Fruit fly (Drosophila melanogaster): ENCODE data around the gene ATPsynbetaL.
A peak's percentile ranks its signal among the peaks of the same experiment; 100 is the strongest.

ATPsynbetaL gene

DNA sequence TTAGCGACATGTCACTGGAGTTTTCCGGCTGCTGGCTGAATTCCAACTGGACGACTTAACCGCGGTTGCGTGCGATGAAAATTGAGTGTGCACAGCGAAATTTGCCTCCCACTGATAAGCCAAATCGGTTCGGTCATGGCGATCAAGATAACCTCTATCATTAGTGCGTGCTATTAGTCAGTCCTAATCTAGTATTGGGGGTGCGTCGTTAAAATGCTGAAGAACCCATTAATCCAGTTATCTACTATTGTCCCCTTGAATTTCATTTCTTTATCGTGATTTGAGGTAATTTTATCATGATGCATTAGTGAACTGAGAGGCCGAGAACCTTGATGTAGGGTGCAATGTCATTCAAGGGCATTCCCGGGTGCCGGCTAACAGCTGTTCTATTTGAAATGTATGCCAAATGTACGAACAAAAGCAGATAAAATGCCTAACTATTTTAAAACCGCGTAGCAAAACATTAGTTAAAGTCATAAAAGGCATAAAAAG lies 30.9 kb downstream of the ATPsynbetaL start, which contains the start of gene Pgm1 (continued):
- TF ChIP-seq CG10979 (tag; optimal IDR thresholded peaks at IDR 0.05) (peak; percentile 79), psq (GFP tag; optimal IDR thresholded peaks at IDR 0.05) (peak; percentile 68), CG4404 (GFP tag; IDR thresholded peaks at IDR 0.05) (peak; percentile 37), CG31224 (GFP tag; IDR thresholded peaks at IDR 0.05) (peak; percentile 67), onecut (GFP tag; IDR thresholded peaks at IDR 0.05) (peak; percentile 57; the same call in 1 of the 2 replicates), CTCF (GFP tag; optimal IDR thresholded peaks at IDR 0.05) (no peak), E2f2 (GFP tag; IDR thresholded peaks at IDR 0.05) (peak; percentile 53; the same call in 1 of the 2 replicates), Oli (tag; optimal IDR thresholded peaks at IDR 0.05) (peak; percentile 85), CG9727 (GFP tag; optimal IDR thresholded peaks at IDR 0.05) (peak; percentile 76), CG13624 (GFP tag; optimal IDR thresholded peaks at IDR 0.05) (peak; percentile 92), vfl (GFP tag; optimal IDR thresholded peaks at IDR 0.05) (peak; percentile 84), Dbx (GFP tag; IDR thresholded peaks at IDR 0.05) (peak; percentile 52), sim (GFP tag; IDR thresholded peaks at IDR 0.05) (peak; percentile 39; the same call in 1 of the 2 replicates), NK7.1 (GFP tag; optimal IDR thresholded peaks at IDR 0.05) (peak; percentile 90), CG3065 (GFP tag; optimal IDR thresholded peaks at IDR 0.05) (peak; percentile 58), Poxn (GFP tag; IDR thresholded peaks at IDR 0.05) (no peak), CG6813 (GFP tag; optimal IDR thresholded peaks at IDR 0.05) (peak; percentile 77), CG14014 (GFP tag; IDR thresholded peaks at IDR 0.05) (peak; percentile 76), pb (GFP tag; optimal IDR thresholded peaks at IDR 0.05) (peak; percentile 93), dmrt99B (tag; optimal IDR thresholded peaks at IDR 0.05) (no peak), Drgx (GFP tag; IDR thresholded peaks at IDR 0.05) (peak; percentile 82), Hr3 (GFP tag; optimal IDR thresholded peaks at IDR 0.05) (peak; percentile 80), slou (GFP tag; optimal IDR thresholded peaks at IDR 0.05) (peak; percentile 48), CG16813 (GFP tag; IDR thresholded peaks at IDR 0.05; ENCODE audit: partially characterized antibody) (no peak), CG1024 (GFP tag; IDR thresholded peaks at IDR 0.05) (peak; percentile 46; the same call in 1 of the 2 replicates), Oaz (GFP tag; IDR thresholded peaks at IDR 0.05) (peak; percentile 66; the same call in 1 of the 2 replicates), sna (GFP tag; IDR thresholded peaks at IDR 0.05; ENCODE audit: partially characterized antibody) (0 out of 2 replicates have a peak, but pooled peaks have one; percentile 40), hb (GFP tag; IDR thresholded peaks at IDR 0.05; ENCODE audit: partially characterized antibody) (no peak), hkb (optimal IDR thresholded peaks at IDR 0.05) (peak; percentile 59), hkb (GFP tag; IDR thresholded peaks at IDR 0.05) (peak; percentile 73), CG9817 (tag; optimal IDR thresholded peaks at IDR 0.05) (peak; percentile 80), Aef1 (GFP tag; IDR thresholded peaks at IDR 0.05) (peak; percentile 70), Bgb (GFP tag; IDR thresholded peaks at IDR 0.05; ENCODE audit: partially characterized antibody) (no peak), CG4617 (GFP tag; optimal IDR thresholded peaks at IDR 0.05; ENCODE audit: borderline replicate concordance) (peak; percentile 84), Ada2b (GFP tag; IDR thresholded peaks at IDR 0.05) (peak; percentile 68), CG8290 (GFP tag; optimal IDR thresholded peaks at IDR 0.05) (peak; percentile 70), CG8290 (tag; optimal IDR thresholded peaks at IDR 0.05) (peak; percentile 34 to 96), tin (GFP tag; optimal IDR thresholded peaks at IDR 0.05) (peak; percentile 70), peb (GFP tag; IDR thresholded peaks at IDR 0.05) (peak; percentile 52; the same call in 1 of the 2 replicates), tio (GFP tag; optimal IDR thresholded peaks at IDR 0.05) (peak; percentile 53), Gsc (GFP tag; IDR thresholded peaks at IDR 0.05) (peak; percentile 54; the same call in 1 of the 2 replicates), cg (GFP tag; optimal IDR thresholded peaks at IDR 0.05) (no peak), sug (tag; optimal IDR thresholded peaks at IDR 0.05) (peak; percentile 90), HmgZ (tag; optimal IDR thresholded peaks at IDR 0.05) (peak; percentile 91), CG3281 (GFP tag; optimal IDR thresholded peaks at IDR 0.05) (peak; percentile 88), CG34422 (GFP tag; IDR thresholded peaks at IDR 0.05) (peak; percentile 61), Dek (tag; optimal IDR thresholded peaks at IDR 0.05) (peak; percentile 68), CG9797 (GFP tag; optimal IDR thresholded peaks at IDR 0.05) (peak; percentile 36), fd3F (GFP tag; optimal IDR thresholded peaks at IDR 0.05) (peak; percentile 59), schlank (tag; optimal IDR thresholded peaks at IDR 0.05) (peak; percentile 81), CG14860 (GFP tag; IDR thresholded peaks at IDR 0.05; ENCODE audit: partially characterized antibody) (no peak)

All from whole organism, embryonic.